Worm (Caenorhabditis elegans) whole organism, late embryonic: ENCODE data around the gene T04A8.18.

Source experiments
- C08G9.2 ChIP-seq: sonication (generic microtip); optimal IDR thresholded peaks from 2 replicates; lab custom pipeline; 2016; ENCODE audit warnings: mild to moderate bottlenecking, missing genetic modification characterization, moderate library complexity, missing compliant biosample characterization
- F13H6.1 ChIP-seq: sonication (generic microtip); optimal IDR thresholded peaks from 2 replicates; lab custom pipeline; 2016; ENCODE audit warnings: missing genetic modification characterization, missing compliant biosample characterization
- Y22D7AL.16 ChIP-seq: sonication (generic microtip); optimal IDR thresholded peaks from 2 replicates; lab custom pipeline; 2016; ENCODE audit warnings: missing genetic modification characterization, missing compliant biosample characterization
- ceh-18 ChIP-seq: sonication (generic microtip); optimal IDR thresholded peaks from 2 replicates; lab custom pipeline; 2016; ENCODE audit warnings: missing genetic modification characterization, missing compliant biosample characterization
- ceh-2 ChIP-seq: sonication (generic microtip); optimal IDR thresholded peaks from 2 replicates; lab custom pipeline; 2016; ENCODE audit warnings: missing genotype, missing genetic modification characterization, missing compliant biosample characterization
- ceh-24 ChIP-seq: sonication (generic microtip); optimal IDR thresholded peaks from 2 replicates; lab custom pipeline; 2016; ENCODE audit warnings: mild to moderate bottlenecking, missing genetic modification characterization, missing compliant biosample characterization
- ceh-31 ChIP-seq: sonication (generic microtip); optimal IDR thresholded peaks from 2 replicates; lab custom pipeline; 2016; ENCODE audit warnings: missing genetic modification characterization, missing compliant biosample characterization
- ceh-34 ChIP-seq: sonication (generic microtip); optimal IDR thresholded peaks from 2 replicates; lab custom pipeline; 2016; ENCODE audit warnings: mild to moderate bottlenecking, missing genetic modification characterization, missing compliant biosample characterization
- ceh-45 ChIP-seq: fragments of 200-800 bp; sonication (Bioruptor generic); IDR thresholded peaks from 2 replicates; pipeline ENCODE4 v1.3.6; 2022; ENCODE audit warnings: missing genetic modification reagents, missing genetic modification characterization, missing compliant biosample characterization
- ceh-9 ChIP-seq: sonication (generic microtip); optimal IDR thresholded peaks from 2 replicates; lab custom pipeline; 2016; ENCODE audit warnings: mild to moderate bottlenecking, missing genetic modification characterization, inconsistent platforms, missing compliant biosample characterization
- dve-1 ChIP-seq: sonication (generic microtip); optimal IDR thresholded peaks from 2 replicates; lab custom pipeline; 2017; ENCODE audit warnings: antibody characterized with exemption, mild to moderate bottlenecking, missing genetic modification characterization, missing compliant biosample characterization
- elt-2 ChIP-seq: sonication (generic microtip); optimal IDR thresholded peaks from 2 replicates; lab custom pipeline; 2016; ENCODE audit warnings: missing genetic modification reagents, missing genetic modification characterization, missing compliant biosample characterization
- elt-4 ChIP-seq: sonication (generic microtip); optimal IDR thresholded peaks from 2 replicates; lab custom pipeline; 2016; ENCODE audit warnings: missing genetic modification characterization, missing compliant biosample characterization
- eyg-1 ChIP-seq: sonication (generic microtip); optimal IDR thresholded peaks from 2 replicates; lab custom pipeline; 2016; ENCODE audit warnings: missing genotype, missing genetic modification characterization, missing compliant biosample characterization
- fkh-10 ChIP-seq: fragments of 150-350 bp; optimal IDR thresholded peaks from 2 replicates; lab custom pipeline; 2014; ENCODE audit warnings: missing biosample characterization, missing genetic modification reagents, missing genetic modification characterization
- fkh-6 ChIP-seq: sonication (generic microtip); optimal IDR thresholded peaks from 2 replicates; lab custom pipeline; 2016; ENCODE audit warnings: missing genetic modification characterization, missing compliant biosample characterization
- hlh-15 ChIP-seq: sonication (generic microtip); optimal IDR thresholded peaks from 2 replicates; lab custom pipeline; 2016; ENCODE audit warnings: missing genetic modification characterization, missing compliant biosample characterization
- lin-11 ChIP-seq: fragments of 200-800 bp; sonication (Bioruptor generic); optimal IDR thresholded peaks from 2 replicates; lab custom pipeline; 2018; ENCODE audit warnings: mild to moderate bottlenecking, missing genetic modification characterization, missing compliant biosample characterization
- mec-3 ChIP-seq: sonication (generic microtip); optimal IDR thresholded peaks from 2 replicates; lab custom pipeline; 2016; ENCODE audit warnings: borderline replicate concordance, missing genetic modification characterization, missing compliant biosample characterization
- nhr-11 ChIP-seq: fragments of 150-350 bp; optimal IDR thresholded peaks from 2 replicates; lab custom pipeline; 2014; ENCODE audit warnings: missing biosample characterization, missing genetic modification characterization
- nhr-232 ChIP-seq: sonication (generic microtip); optimal IDR thresholded peaks from 2 replicates; lab custom pipeline; 2016; ENCODE audit warnings: missing genetic modification characterization, missing compliant biosample characterization
- odd-2 ChIP-seq: sonication (generic microtip); optimal IDR thresholded peaks from 2 replicates; lab custom pipeline; 2017; ENCODE audit warnings: antibody characterized with exemption, mild to moderate bottlenecking, missing genetic modification characterization, missing compliant biosample characterization
- pag-3 ChIP-seq: sonication (generic microtip); optimal IDR thresholded peaks from 2 replicates; lab custom pipeline; 2016; ENCODE audit warnings: missing compliant biosample characterization, missing genetic modification characterization, borderline replicate concordance
- pat-9 ChIP-seq: fragments of 200-800 bp; sonication (Bioruptor generic); optimal IDR thresholded peaks from 2 replicates; lab custom pipeline; 2018; ENCODE audit warnings: mild to moderate bottlenecking, missing genetic modification characterization, moderate library complexity, missing compliant biosample characterization
- pax-1 ChIP-seq: fragments of 150-350 bp; optimal IDR thresholded peaks from 2 replicates; lab custom pipeline; 2014; ENCODE audit warnings: missing biosample characterization, missing genetic modification characterization
- pha-2 ChIP-seq: sonication (generic microtip); optimal IDR thresholded peaks from 2 replicates; lab custom pipeline; 2017; ENCODE audit warnings: mild to moderate bottlenecking, missing genetic modification characterization, missing compliant biosample characterization
- pha-4 ChIP-seq: fragments of 150-350 bp; optimal IDR thresholded peaks from 2 replicates; lab custom pipeline; 2018; ENCODE audit warnings: missing biosample characterization, missing genetic modification reagents, missing genetic modification characterization
- pros-1 ChIP-seq: fragments of 150-350 bp; optimal IDR thresholded peaks from 2 replicates; lab custom pipeline; 2014; ENCODE audit warnings: missing biosample characterization, missing genetic modification reagents, missing genetic modification characterization
- sox-2 ChIP-seq: fragments of 200-800 bp; sonication (Bioruptor generic); IDR thresholded peaks from 2 replicates; pipeline ENCODE4 v1.3.6; 2022; ENCODE audit warnings: missing genetic modification reagents, missing genetic modification characterization, missing compliant biosample characterization
- sox-4 ChIP-seq: sonication (generic microtip); optimal IDR thresholded peaks from 2 replicates; lab custom pipeline; 2017; ENCODE audit warnings: mild to moderate bottlenecking, missing genetic modification characterization, inconsistent platforms, missing compliant biosample characterization
- syd-9 ChIP-seq: sonication (generic microtip); optimal IDR thresholded peaks from 2 replicates; lab custom pipeline; 2016; ENCODE audit warnings: mild to moderate bottlenecking, missing genetic modification characterization, moderate library complexity, missing compliant biosample characterization
- tbx-2 ChIP-seq: sonication (generic microtip); optimal IDR thresholded peaks from 2 replicates; lab custom pipeline; 2016; ENCODE audit warnings: missing genetic modification characterization, missing compliant biosample characterization
- tbx-7 ChIP-seq: sonication (generic microtip); optimal IDR thresholded peaks from 2 replicates; lab custom pipeline; 2016; ENCODE audit warnings: missing genotype, missing genetic modification characterization, missing compliant biosample characterization
- unc-3 ChIP-seq, 2 experiments: fragments of 200-800 bp in 1 of 2; sonication (Bioruptor generic) in 1 of 2; sonication (generic microtip) in 1 of 2; conservative IDR thresholded peaks in 1 of 2; optimal IDR thresholded peaks in 1 of 2; 2 replicates each; pipeline versions ENCODE4 v1.3.6 to Lab custom; 2016 to 2022; ENCODE audit warnings: missing compliant biosample characterization in 2 of 2, missing genetic modification characterization in 2 of 2, missing genetic modification reagents in 1 of 2
- unc-42 ChIP-seq: sonication (generic microtip); optimal IDR thresholded peaks from 2 replicates; lab custom pipeline; 2016; ENCODE audit warnings: missing genotype, missing genetic modification characterization, missing compliant biosample characterization
- unc-55 ChIP-seq: sonication (generic microtip); optimal IDR thresholded peaks from 2 replicates; lab custom pipeline; 2017; ENCODE audit warnings: missing biosample characterization, missing genetic modification reagents, missing genetic modification characterization
- unc-86 ChIP-seq: sonication (generic microtip); optimal IDR thresholded peaks from 2 replicates; lab custom pipeline; 2016; ENCODE audit warnings: missing genetic modification characterization, missing compliant biosample characterization

Gene T04A8.18

DNA sequence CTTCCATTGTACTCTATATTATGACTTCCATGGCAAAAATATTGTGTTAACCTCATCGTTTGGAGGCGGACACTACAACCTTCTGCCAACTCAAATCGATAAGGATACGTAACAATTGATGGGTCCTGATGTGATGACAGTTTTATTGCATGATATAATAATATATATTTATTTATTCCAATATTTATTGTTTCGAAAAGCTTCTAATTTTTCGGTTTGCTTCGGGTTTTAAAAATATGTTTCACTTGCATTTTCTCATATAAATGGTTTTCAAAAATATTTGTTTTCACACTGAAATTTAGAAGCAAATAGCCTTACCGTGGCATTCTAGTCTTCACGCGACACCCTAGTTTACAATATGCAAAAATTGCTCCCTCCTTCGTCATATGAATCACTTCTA, 2.3 kb upstream of the T04A8.18 start, which contains the start of gene T04A8.13:
Gene T04A8.13 (plus strand): TSS at position 301 of the 400 bp plus-strand sequence.
- TF ChIP-seq hlh-15: no peak
- no peak for TF ChIP-seq odd-2 (tag; lab: Kevin White, UChicago)
- no peak for TF ChIP-seq Y22D7AL.16 (tag; lab: Kevin White, UChicago)
- TF ChIP-seq dve-1 (tag; lab: Kevin White, UChicago): no peak
- no peak for TF ChIP-seq pha-4
- no peak for TF ChIP-seq pros-1 (tag; lab: Kevin White, UChicago)
- no peak for TF ChIP-seq eyg-1
- no peak for TF ChIP-seq elt-4 (tag; lab: Kevin White, UChicago)
- TF ChIP-seq pat-9: no peak
- no peak for TF ChIP-seq ceh-2 (tag; lab: Kevin White, UChicago)
- TF ChIP-seq ceh-24 (tag; lab: Kevin White, UChicago): no peak

DNA sequence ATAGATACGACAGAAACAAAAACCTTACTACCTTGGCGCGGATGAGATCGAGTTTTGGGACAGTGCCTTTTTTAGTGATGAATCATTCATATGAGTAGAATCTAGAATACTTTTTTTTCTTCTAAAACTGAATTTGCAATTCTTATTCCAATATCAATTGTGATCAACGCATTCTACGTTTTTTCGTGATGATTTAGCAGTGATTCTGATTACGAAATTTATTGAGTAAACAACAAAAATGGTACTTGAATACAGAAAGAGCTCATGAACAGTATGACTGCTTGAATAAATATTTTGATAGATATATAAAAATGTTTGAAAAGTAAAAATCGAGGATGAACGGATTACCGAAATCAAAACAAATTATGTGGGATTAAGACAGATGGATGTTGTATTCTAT, 6.1 kb downstream of the T04A8.18 start, which contains the start of gene him-18:
Gene him-18 (minus strand): TSS at position 101 of the 400 bp plus-strand sequence.
- no peak for TF ChIP-seq syd-9
- TF ChIP-seq hlh-15: no peak
- no peak for TF ChIP-seq pag-3 (tag; lab: Kevin White, UChicago)
- no peak for TF ChIP-seq ceh-24 (tag; lab: Kevin White, UChicago)
- no peak for TF ChIP-seq ceh-45 (GFP tag; lab: Robert Waterston, UW)
- TF ChIP-seq sox-4 (tag; lab: Kevin White, UChicago): no peak
- TF ChIP-seq odd-2 (tag; lab: Kevin White, UChicago): no peak
- TF ChIP-seq ceh-34: no peak
- TF ChIP-seq pat-9: no peak
- TF ChIP-seq nhr-11 (tag; lab: Kevin White, UChicago): no peak
- TF ChIP-seq C08G9.2 (tag; lab: Kevin White, UChicago): no peak
- no peak for TF ChIP-seq tbx-7 (tag; lab: Kevin White, UChicago)
- TF ChIP-seq ceh-2 (tag; lab: Kevin White, UChicago): no peak
- TF ChIP-seq ceh-18 (tag; lab: Kevin White, UChicago): no peak
- TF ChIP-seq F13H6.1 (tag; lab: Kevin White, UChicago): no peak
- TF ChIP-seq dve-1 (tag; lab: Kevin White, UChicago): no peak

DNA sequence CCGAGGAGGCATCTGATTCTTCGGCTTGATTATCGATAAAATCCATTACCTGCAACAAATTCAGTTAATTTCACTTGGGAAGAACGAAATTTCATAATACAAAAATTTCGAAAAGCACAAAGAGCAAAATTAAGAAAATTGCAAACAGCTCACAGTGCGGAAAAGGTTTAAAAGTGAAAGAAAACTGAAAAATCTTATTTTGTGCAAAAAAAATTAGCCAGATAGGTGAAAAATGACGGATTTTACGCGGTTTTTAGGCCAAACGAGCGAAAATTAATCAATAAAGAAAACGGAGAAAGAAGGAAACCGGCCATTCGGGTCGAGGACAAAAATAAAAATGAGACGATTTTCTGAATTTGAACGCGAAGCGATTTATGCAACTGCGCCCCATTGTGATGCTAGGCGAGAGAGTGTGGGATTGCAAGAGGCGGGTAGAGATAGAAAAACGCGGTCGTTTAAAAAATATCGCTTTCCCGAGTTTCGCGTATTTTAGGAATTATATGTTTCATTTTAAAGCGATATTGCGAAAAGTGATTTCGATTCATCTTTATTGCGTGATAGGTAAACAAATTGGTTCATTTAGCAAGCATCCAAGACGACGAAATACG, 11.7 kb downstream of the T04A8.18 start, which contains the start of gene emb-5:
Gene emb-5 (minus strand): TSS at position 51 of the 608 bp plus-strand sequence.
- TF ChIP-seq fkh-6 (tag; lab: Kevin White, UChicago) (no peak), tbx-2 (peak; percentile 1), lin-11 (tag; lab: Kevin White, UChicago) (no peak), dve-1 (tag; lab: Kevin White, UChicago) (peak; percentile 22), Y22D7AL.16 (tag; lab: Kevin White, UChicago) (no peak), unc-3 (GFP tag; conservative IDR thresholded peaks at IDR 0.05; lab: Robert Waterston, UW) (no peak), unc-3 (tag; optimal IDR thresholded peaks at IDR 0.05; lab: Kevin White, UChicago) (no peak), ceh-9 (tag; lab: Kevin White, UChicago) (no peak), ceh-31 (tag; lab: Kevin White, UChicago) (peak; percentile 42), elt-4 (tag; lab: Kevin White, UChicago) (no peak), nhr-232 (no peak), ceh-34 (peak; percentile 17), fkh-10 (GFP tag; lab: Kevin White, UChicago) (no peak), unc-42 (tag; lab: Kevin White, UChicago) (peak; percentile 36), pha-2 (tag; lab: Kevin White, UChicago) (no peak), ceh-18 (tag; lab: Kevin White, UChicago) (no peak), elt-2 (tag; lab: Kevin White, UChicago) (no peak), pat-9 (no peak), mec-3 (tag; lab: Kevin White, UChicago) (no peak), ceh-24 (tag; lab: Kevin White, UChicago) (no peak), sox-2 (GFP tag; lab: Robert Waterston, UW) (peak; percentile 29; the same call in 1 of the 2 replicates), unc-55 (GFP tag; lab: Kevin White, UChicago) (peak; percentile 21), tbx-7 (tag; lab: Kevin White, UChicago) (no peak), pros-1 (tag; lab: Kevin White, UChicago) (no peak), pax-1 (peak; percentile 43), unc-86 (tag; lab: Kevin White, UChicago) (no peak)
